Fruit fly (Drosophila melanogaster) whole organism, adult: ENCODE data around the gene Mtpalpha.

Experiments
- CG11617 ChIP-seq: fragments of 200-800 bp; sonication (Bioruptor generic); optimal IDR thresholded peaks from 2 replicates; lab custom pipeline; 2017; ENCODE audit warnings: mild to moderate bottlenecking, missing biosample characterization, missing genetic modification reagents, missing genetic modification characterization
- CG12768 ChIP-seq: fragments of 200-800 bp; sonication (Bioruptor generic); optimal IDR thresholded peaks from 2 replicates; lab custom pipeline; 2017; ENCODE audit warnings: missing biosample characterization, missing genetic modification characterization, mild to moderate bottlenecking, moderate library complexity, missing genetic modification reagents
- CG14711 ChIP-seq: fragments of 200-800 bp; sonication (Bioruptor generic); optimal IDR thresholded peaks from 2 replicates; lab custom pipeline; 2018; ENCODE audit warnings: missing biosample characterization, mild to moderate bottlenecking, missing genetic modification characterization, moderate library complexity
- CG1620 ChIP-seq: fragments of 200-800 bp; sonication (Bioruptor generic); optimal IDR thresholded peaks from 2 replicates; lab custom pipeline; 2016; ENCODE audit warnings: missing biosample characterization, missing genetic modification characterization
- CG33017 ChIP-seq: fragments of 200-800 bp; sonication (Bioruptor generic); optimal IDR thresholded peaks from 2 replicates; lab custom pipeline; 2018; ENCODE audit warnings: missing biosample characterization, mild to moderate bottlenecking, missing genetic modification characterization, moderate library complexity
- CG5204 ChIP-seq: fragments of 200-800 bp; sonication (Bioruptor generic); optimal IDR thresholded peaks from 2 replicates; lab custom pipeline; 2016; ENCODE audit warnings: missing biosample characterization, missing genetic modification characterization
- CG7045 ChIP-seq: fragments of 200-800 bp; sonication (Bioruptor generic); optimal IDR thresholded peaks from 2 replicates; lab custom pipeline; 2017; ENCODE audit warnings: missing biosample characterization, mild to moderate bottlenecking, missing genetic modification characterization
- CG7101 ChIP-seq: fragments of 200-800 bp; sonication (Bioruptor generic); optimal IDR thresholded peaks from 2 replicates; lab custom pipeline; 2018; ENCODE audit warnings: missing biosample characterization, mild to moderate bottlenecking, missing genetic modification characterization, moderate library complexity
- Clk ChIP-seq: fragments of 200-800 bp; sonication (Bioruptor generic); optimal IDR thresholded peaks from 2 replicates; lab custom pipeline; 2017; ENCODE audit warnings: missing biosample characterization, missing genetic modification characterization
- Crg-1 ChIP-seq: fragments of 200-800 bp; sonication (Bioruptor generic); optimal IDR thresholded peaks from 2 replicates; lab custom pipeline; 2016; ENCODE audit warnings: missing biosample characterization, missing genetic modification characterization
- Hr96 ChIP-seq: fragments of 200-800 bp; sonication (Bioruptor generic); optimal IDR thresholded peaks from 2 replicates; lab custom pipeline; 2016; ENCODE audit warnings: missing biosample characterization, missing genetic modification characterization
- Mnt ChIP-seq: fragments of 200-800 bp; sonication (Bioruptor generic); optimal IDR thresholded peaks from 2 replicates; lab custom pipeline; 2016; ENCODE audit warnings: missing biosample characterization, mild to moderate bottlenecking, missing genetic modification characterization
- bab1 ChIP-seq: fragments of 200-800 bp; sonication (Bioruptor generic); optimal IDR thresholded peaks from 3 replicates; lab custom pipeline; 2019; ENCODE audit warnings: missing biosample characterization, mild to moderate bottlenecking, missing genetic modification characterization, moderate library complexity
- cic ChIP-seq: fragments of 200-800 bp; sonication (Bioruptor generic); optimal IDR thresholded peaks from 2 replicates; lab custom pipeline; 2017; ENCODE audit warnings: missing biosample characterization, mild to moderate bottlenecking, missing genetic modification characterization, moderate library complexity
- cnc ChIP-seq, 2 experiments: fragments of >200 bp; optimal IDR thresholded peaks; 2 replicates each; lab custom pipeline; 2017
- kay ChIP-seq: fragments of 200-800 bp; sonication (Bioruptor generic); peaks from one replicate; lab custom pipeline; 2016; ENCODE audit warnings: missing biosample characterization, missing genetic modification characterization, borderline replicate concordance
- ovo ChIP-seq: fragments of 200-800 bp; sonication (Bioruptor generic); optimal IDR thresholded peaks from 2 replicates; lab custom pipeline; 2016; ENCODE audit warnings: missing biosample characterization, missing genetic modification characterization
- pad ChIP-seq: fragments of 200-800 bp; sonication (Bioruptor generic); optimal IDR thresholded peaks from 3 replicates; lab custom pipeline; 2017; ENCODE audit warnings: missing biosample characterization, missing genetic modification characterization, mild to moderate bottlenecking, moderate library complexity, missing genetic modification reagents
- tj ChIP-seq: fragments of 200-800 bp; sonication (Bioruptor generic); optimal IDR thresholded peaks from 3 replicates; lab custom pipeline; 2017; ENCODE audit warnings: missing biosample characterization, mild to moderate bottlenecking, missing genetic modification characterization, moderate library complexity
- toe ChIP-seq: fragments of 200-800 bp; sonication (Bioruptor generic); optimal IDR thresholded peaks from 2 replicates; lab custom pipeline; 2016; ENCODE audit warnings: missing biosample characterization, missing genetic modification characterization

The Mtpalpha gene

DNA sequence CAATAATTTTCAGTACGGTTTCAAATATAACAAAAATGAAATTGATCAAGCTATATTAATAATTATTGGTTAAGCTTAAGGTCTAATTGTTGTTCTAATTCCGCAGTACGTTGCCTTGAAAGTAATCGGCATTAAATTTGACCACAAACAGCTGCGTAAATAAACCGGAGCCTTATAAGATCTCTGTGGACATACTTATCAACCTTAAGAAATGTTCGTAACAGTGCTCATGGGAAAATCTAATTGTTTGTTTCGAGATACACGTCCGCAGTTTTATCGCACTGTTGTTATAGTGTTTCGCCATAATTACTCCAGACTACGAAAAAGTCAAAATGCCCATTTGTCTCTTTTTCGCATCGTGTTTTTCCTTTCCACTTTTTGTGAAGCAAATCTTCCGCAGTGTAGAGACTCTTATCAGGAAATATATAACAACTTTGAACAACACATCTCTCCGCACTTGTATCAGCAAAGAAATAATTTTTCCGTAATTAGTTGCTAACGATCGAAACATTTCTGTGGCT lies 46.7 kb downstream of the Mtpalpha start:
- no peak for TF ChIP-seq bab1
- peak; percentile 67 for TF ChIP-seq kay (GFP tag; lab: Kevin White, UChicago)
- TF ChIP-seq CG7101: peak; percentile 11
- TF ChIP-seq Clk: no peak
- no peak for TF ChIP-seq CG1620
- no peak for TF ChIP-seq ovo (GFP tag; lab: Kevin White, UChicago)
- TF ChIP-seq CG5204: no peak
- TF ChIP-seq CG11617 (GFP tag; lab: Kevin White, UChicago): peak; percentile 29
- no peak for TF ChIP-seq Mnt (GFP tag; lab: Kevin White, UChicago)
- TF ChIP-seq cnc (optimal IDR thresholded peaks at IDR 0.05; lab: Kevin White, UChicago): no peak
- no peak for TF ChIP-seq toe (GFP tag; lab: Kevin White, UChicago)
- peak; percentile 26 for TF ChIP-seq CG12768 (GFP tag; lab: Kevin White, UChicago)
- TF ChIP-seq CG33017 (tag; lab: Kevin White, UChicago): peak; percentile 27
- no peak for TF ChIP-seq Hr96 (GFP tag; lab: Kevin White, UChicago)
- TF ChIP-seq cic: peak; percentile 77
- no peak for TF ChIP-seq tj (GFP tag; lab: Kevin White, UChicago)
- no peak for TF ChIP-seq pad (GFP tag; lab: Kevin White, UChicago)
- no peak for TF ChIP-seq Crg-1 (GFP tag; lab: Kevin White, UChicago)
- TF ChIP-seq CG14711 (tag; lab: Kevin White, UChicago): no peak
- no peak for TF ChIP-seq CG7045 (GFP tag; lab: Kevin White, UChicago)

DNA sequence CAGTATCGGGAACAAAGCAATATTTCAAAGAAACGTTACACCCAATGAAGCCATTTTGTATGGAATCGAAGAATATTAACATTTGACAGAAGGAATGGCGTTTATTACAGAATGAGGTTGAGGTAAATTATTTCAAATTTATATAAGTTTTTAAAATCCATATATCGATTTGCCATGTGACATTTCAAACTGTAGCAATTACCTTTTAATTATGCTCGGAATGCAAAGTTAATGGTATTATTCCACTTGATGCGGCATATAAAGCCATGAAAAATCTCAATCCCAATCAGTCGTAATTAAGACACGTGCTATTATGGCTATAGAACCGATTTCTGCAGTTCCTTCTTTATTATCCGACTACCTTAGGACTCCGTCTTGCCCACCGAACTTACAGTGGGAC lies 48.4 kb downstream of the Mtpalpha start, which contains the start of gene CG31883:
CG31883 (plus strand) TSS at position 301 of the 400 bp plus-strand sequence.
- TF ChIP-seq CG33017 (tag; lab: Kevin White, UChicago) (no peak), CG7101 (no peak), CG1620 (no peak), Clk (no peak), cnc (optimal IDR thresholded peaks at IDR 0.05; lab: Kevin White, UChicago) (no peak)

DNA sequence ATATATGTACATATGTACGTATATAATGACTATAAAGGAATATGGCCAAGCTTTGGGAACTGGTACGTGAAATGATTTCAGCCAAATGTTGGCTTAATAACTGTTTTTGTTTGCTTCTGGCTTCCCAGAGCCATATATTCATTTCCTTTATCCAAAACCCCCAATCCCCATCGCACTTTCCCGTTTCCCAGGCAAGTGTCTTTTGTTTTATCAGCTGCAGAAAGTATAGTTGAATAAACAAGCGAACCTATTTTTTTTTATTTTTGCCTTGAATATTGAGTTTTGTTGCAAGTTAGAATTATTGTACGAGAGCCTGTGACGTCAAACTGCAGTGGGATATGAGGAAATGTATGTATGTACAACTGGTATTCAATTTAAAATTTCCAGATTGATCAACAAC lies 50.1 kb downstream of the Mtpalpha start:
- no peak for TF ChIP-seq CG1620
- TF ChIP-seq CG7045 (GFP tag; lab: Kevin White, UChicago): peak; percentile 43
- TF ChIP-seq Mnt (GFP tag; lab: Kevin White, UChicago): peak; percentile 3
- TF ChIP-seq CG14711 (tag; lab: Kevin White, UChicago): peak; percentile 11
- TF ChIP-seq Hr96 (GFP tag; lab: Kevin White, UChicago): no peak
- TF ChIP-seq CG5204: no peak
- peak; percentile 23 for TF ChIP-seq ovo (GFP tag; lab: Kevin White, UChicago)
- peak; percentile 21 for TF ChIP-seq CG11617 (GFP tag; lab: Kevin White, UChicago)
- peak; percentile 60 for TF ChIP-seq CG12768 (GFP tag; lab: Kevin White, UChicago)
- TF ChIP-seq Clk: no peak
- no peak for TF ChIP-seq cnc (optimal IDR thresholded peaks at IDR 0.05; lab: Kevin White, UChicago)
- TF ChIP-seq bab1: no peak
- peak; percentile 81 for TF ChIP-seq cic
- TF ChIP-seq CG7101: peak; percentile 39
- TF ChIP-seq tj (GFP tag; lab: Kevin White, UChicago): no peak
- TF ChIP-seq toe (GFP tag; lab: Kevin White, UChicago): no peak
- TF ChIP-seq pad (GFP tag; lab: Kevin White, UChicago): peak; percentile 16
- TF ChIP-seq Crg-1 (GFP tag; lab: Kevin White, UChicago): peak; percentile 47
- peak; percentile 1 for TF ChIP-seq kay (GFP tag; lab: Kevin White, UChicago)
- TF ChIP-seq CG33017 (tag; lab: Kevin White, UChicago): peak; percentile 24

DNA sequence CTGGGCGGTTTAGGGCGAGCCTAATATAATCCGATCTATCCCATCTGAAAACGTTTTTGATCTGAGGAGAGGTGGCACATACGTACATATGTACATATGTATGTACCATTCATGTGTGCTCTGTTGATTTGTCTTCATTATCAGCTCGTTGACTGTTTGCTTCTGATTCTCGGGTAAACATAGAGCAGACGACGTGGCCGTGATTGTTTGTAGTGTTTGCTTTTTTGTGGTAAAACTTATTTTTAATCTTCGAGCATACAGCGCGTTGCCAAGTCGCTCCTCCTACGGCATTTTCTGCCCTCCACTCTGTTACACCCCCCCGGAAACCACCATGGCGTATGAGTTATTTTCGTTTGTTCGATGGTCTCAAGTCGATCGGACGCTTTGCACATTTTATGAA lies 50.9 kb downstream of the Mtpalpha start:
- TF ChIP-seq bab1 (no peak), Hr96 (GFP tag; lab: Kevin White, UChicago) (peak; percentile 14), cnc (optimal IDR thresholded peaks at IDR 0.05; lab: Kevin White, UChicago) (no peak), CG7045 (GFP tag; lab: Kevin White, UChicago) (peak; percentile 74), toe (GFP tag; lab: Kevin White, UChicago) (no peak), pad (GFP tag; lab: Kevin White, UChicago) (peak; percentile 38), CG7101 (peak; percentile 71), CG14711 (tag; lab: Kevin White, UChicago) (peak; percentile 18), CG11617 (GFP tag; lab: Kevin White, UChicago) (peak; percentile 40), Crg-1 (GFP tag; lab: Kevin White, UChicago) (peak; percentile 77), kay (GFP tag; lab: Kevin White, UChicago) (peak; percentile 39), CG12768 (GFP tag; lab: Kevin White, UChicago) (peak; percentile 62), Clk (no peak), cic (peak; percentile 91), CG33017 (tag; lab: Kevin White, UChicago) (peak; percentile 17), Mnt (GFP tag; lab: Kevin White, UChicago) (peak; percentile 50), ovo (GFP tag; lab: Kevin White, UChicago) (peak; percentile 49)

DNA sequence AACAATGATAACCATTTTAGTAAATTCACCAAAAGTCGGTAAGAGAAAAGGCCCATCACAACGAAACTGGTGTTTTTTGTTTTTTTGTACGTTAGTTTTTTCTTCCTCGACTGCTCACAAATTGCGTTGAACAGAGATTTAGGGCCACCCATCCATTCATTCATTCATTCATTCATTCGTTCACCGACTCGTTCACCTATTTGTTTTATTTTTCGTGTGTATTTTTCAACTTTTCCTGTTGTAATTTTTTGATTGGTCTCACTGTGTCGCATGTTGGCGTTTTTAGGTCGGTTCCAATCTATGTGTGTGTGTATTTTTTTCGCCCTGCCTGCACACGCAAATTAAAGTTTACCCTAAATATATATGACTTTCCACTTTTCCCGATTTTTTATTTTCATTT lies 51.7 kb downstream of the Mtpalpha start:
- TF ChIP-seq Clk: no peak
- TF ChIP-seq CG12768 (GFP tag; lab: Kevin White, UChicago): no peak
- no peak for TF ChIP-seq kay (GFP tag; lab: Kevin White, UChicago)
- TF ChIP-seq cic: no peak
- no peak for TF ChIP-seq ovo (GFP tag; lab: Kevin White, UChicago)
- TF ChIP-seq CG14711 (tag; lab: Kevin White, UChicago): no peak
- no peak for TF ChIP-seq pad (GFP tag; lab: Kevin White, UChicago)
- no peak for TF ChIP-seq bab1
- TF ChIP-seq Mnt (GFP tag; lab: Kevin White, UChicago): no peak
- TF ChIP-seq toe (GFP tag; lab: Kevin White, UChicago): no peak
- TF ChIP-seq CG7101: no peak
- no peak for TF ChIP-seq Crg-1 (GFP tag; lab: Kevin White, UChicago)
- TF ChIP-seq CG5204: no peak
- TF ChIP-seq cnc (optimal IDR thresholded peaks at IDR 0.05; lab: Kevin White, UChicago): no peak
- no peak for TF ChIP-seq Hr96 (GFP tag; lab: Kevin White, UChicago)
- no peak for TF ChIP-seq tj (GFP tag; lab: Kevin White, UChicago)
- TF ChIP-seq CG7045 (GFP tag; lab: Kevin White, UChicago): no peak
